Worm (Caenorhabditis elegans): ENCODE data around the gene lido-11.
A peak's percentile ranks its signal among the peaks of the same experiment; 100 is the strongest.

Gene lido-11

ce11 chrII:2973940-2974402 is 29.8 kb upstream of the lido-11 start:
- TF ChIP-seq elt-2 (tag; optimal IDR thresholded peaks at IDR 0.05) (peak; percentile 93), ama-1 (optimal IDR thresholded peaks at IDR 0.05) (peak; percentile 57), ces-1 (GFP tag; optimal IDR thresholded peaks at IDR 0.05) (no peak), unc-130 (tag; optimal IDR thresholded peaks at IDR 0.05) (peak; percentile 71), fkh-4 (tag; optimal IDR thresholded peaks at IDR 0.05; ENCODE audit: borderline replicate concordance) (peak; percentile 42), nhr-76 (tag; optimal IDR thresholded peaks at IDR 0.05) (peak; percentile 56), mef-2 (tag; optimal IDR thresholded peaks at IDR 0.05) (peak; percentile 91), fkh-10 (GFP tag; optimal IDR thresholded peaks at IDR 0.05) (peak; percentile 92), efl-3 (GFP tag; optimal IDR thresholded peaks at IDR 0.05) (peak; percentile 85), pqm-1 (tag; optimal IDR thresholded peaks at IDR 0.05) (no peak), isw-1 (GFP tag; IDR thresholded peaks at IDR 0.05) (peak; percentile 95), aha-1 (tag; optimal IDR thresholded peaks at IDR 0.05) (peak; percentile 78), unc-86 (tag; optimal IDR thresholded peaks at IDR 0.05) (peak; percentile 98), hlh-17 (GFP tag; optimal IDR thresholded peaks at IDR 0.05; ENCODE audit: borderline replicate concordance) (peak; percentile 81), nhr-11 (tag; optimal IDR thresholded peaks at IDR 0.05) (peak; percentile 90), ztf-11 (tag; optimal IDR thresholded peaks at IDR 0.05) (peak; percentile 73 to 95), lsy-2 (tag; optimal IDR thresholded peaks at IDR 0.05) (peak; percentile 91 to 92), nhr-71 (tag; optimal IDR thresholded peaks at IDR 0.05) (peak; percentile 99), ceh-63 (GFP tag; optimal IDR thresholded peaks at IDR 0.05) (peak; percentile 45), rnt-1 (tag; optimal IDR thresholded peaks at IDR 0.05) (peak; percentile 93), nhr-90 (tag; optimal IDR thresholded peaks at IDR 0.05; ENCODE audit: poor library complexity) (peak; percentile 96), hpl-2 (GFP tag; optimal IDR thresholded peaks at IDR 0.05) (peak; percentile 88), skn-1 (tag; optimal IDR thresholded peaks at IDR 0.05) (peak; percentile 93), alr-1 (tag; optimal IDR thresholded peaks at IDR 0.05; ENCODE audit: borderline replicate concordance) (no peak), egl-13 (tag; optimal IDR thresholded peaks at IDR 0.05) (peak; percentile 95), irx-1 (tag; optimal IDR thresholded peaks at IDR 0.05) (peak; percentile 93), lin-15B (tag; optimal IDR thresholded peaks at IDR 0.05) (no peak), lin-39 (tag; optimal IDR thresholded peaks at IDR 0.05) (peak; percentile 89), aly-2 (tag; optimal IDR thresholded peaks at IDR 0.05) (no peak), dpl-1 (GFP tag; optimal IDR thresholded peaks at IDR 0.05) (peak; percentile 73 to 77 (median 75)), nhr-47 (tag; optimal IDR thresholded peaks at IDR 0.05) (peak; percentile 98), ceh-88 (GFP tag; IDR thresholded peaks at IDR 0.05) (peak; percentile 96), mep-1 (tag; optimal IDR thresholded peaks at IDR 0.05) (peak; percentile 92), F16B12.6 (tag; optimal IDR thresholded peaks at IDR 0.05) (peak; percentile 38), C34B4.2 (tag; optimal IDR thresholded peaks at IDR 0.05) (peak; percentile 82), mab-9 (GFP tag; IDR thresholded peaks at IDR 0.05) (peak; percentile 99), fos-1 (tag; optimal IDR thresholded peaks at IDR 0.05) (peak; percentile 90), nhr-28 (tag; optimal IDR thresholded peaks at IDR 0.05) (no peak), Y116A8C.19 (tag; optimal IDR thresholded peaks at IDR 0.05; ENCODE audit: borderline replicate concordance) (no peak), C04F5.9 (tag; optimal IDR thresholded peaks at IDR 0.05) (peak; percentile 72), unc-30 (tag; optimal IDR thresholded peaks at IDR 0.05) (no peak), fkh-8 (tag; optimal IDR thresholded peaks at IDR 0.05) (peak; percentile 97), nhr-19 (GFP tag; conservative IDR thresholded peaks at IDR 0.05) (peak; percentile 98), snpc-4 (tag; optimal IDR thresholded peaks at IDR 0.05) (peak; percentile 84), nhr-20 (tag; optimal IDR thresholded peaks at IDR 0.05) (peak; percentile 94), swsn-7 (tag; optimal IDR thresholded peaks at IDR 0.05) (peak; percentile 98), unc-62 (GFP tag; optimal IDR thresholded peaks at IDR 0.05) (peak; percentile 87), zag-1 (tag; optimal IDR thresholded peaks at IDR 0.05) (peak; percentile 28), lin-14 (GFP tag; optimal IDR thresholded peaks at IDR 0.05) (peak; percentile 100), tlp-1 (tag; optimal IDR thresholded peaks at IDR 0.05) (no peak), blmp-1 (tag; optimal IDR thresholded peaks at IDR 0.05) (peak; percentile 93), xbp-1 (tag; optimal IDR thresholded peaks at IDR 0.05) (peak; percentile 87), ceh-82 (tag; optimal IDR thresholded peaks at IDR 0.05) (peak; percentile 75 to 96 (median 94))

Data from whole organism, L1 larva.